Worm (Caenorhabditis elegans) whole organism, L3 larva: ENCODE data around the gene rpb-8.

ENCODE experiments used
- R02D3.7 ChIP-seq: fragments of 150-350 bp; optimal IDR thresholded peaks from 2 replicates; lab custom pipeline; 2014; ENCODE audit warnings: missing biosample characterization, missing genetic modification characterization
- ama-1 ChIP-seq: fragments of 150-350 bp; optimal IDR thresholded peaks from 2 replicates; lab custom pipeline; 2018
- fkh-10 ChIP-seq: sonication (generic microtip); optimal IDR thresholded peaks from 2 replicates; lab custom pipeline; 2017; ENCODE audit warnings: missing biosample characterization, missing genetic modification reagents, missing genetic modification characterization
- fos-1 ChIP-seq: fragments of 150-350 bp; optimal IDR thresholded peaks from 2 replicates; lab custom pipeline; 2014; ENCODE audit warnings: missing biosample characterization, missing genetic modification characterization
- nhr-237 ChIP-seq: fragments of 150-350 bp; optimal IDR thresholded peaks from 2 replicates; lab custom pipeline; 2014; ENCODE audit warnings: missing biosample characterization, missing genetic modification characterization
- nhr-76 ChIP-seq: fragments of 150-350 bp; sonication (generic microtip); optimal IDR thresholded peaks from 5 replicates; lab custom pipeline; 2014; ENCODE audit warnings: missing biosample characterization, missing genetic modification characterization
- ztf-11 ChIP-seq: fragments of 150-350 bp; optimal IDR thresholded peaks from 2 replicates; lab custom pipeline; 2014; ENCODE audit warnings: missing biosample characterization, missing genetic modification characterization
- ztf-4 ChIP-seq: fragments of 150-350 bp; optimal IDR thresholded peaks from 2 replicates; lab custom pipeline; 2014; ENCODE audit warnings: missing biosample characterization, missing genetic modification characterization

DNA sequence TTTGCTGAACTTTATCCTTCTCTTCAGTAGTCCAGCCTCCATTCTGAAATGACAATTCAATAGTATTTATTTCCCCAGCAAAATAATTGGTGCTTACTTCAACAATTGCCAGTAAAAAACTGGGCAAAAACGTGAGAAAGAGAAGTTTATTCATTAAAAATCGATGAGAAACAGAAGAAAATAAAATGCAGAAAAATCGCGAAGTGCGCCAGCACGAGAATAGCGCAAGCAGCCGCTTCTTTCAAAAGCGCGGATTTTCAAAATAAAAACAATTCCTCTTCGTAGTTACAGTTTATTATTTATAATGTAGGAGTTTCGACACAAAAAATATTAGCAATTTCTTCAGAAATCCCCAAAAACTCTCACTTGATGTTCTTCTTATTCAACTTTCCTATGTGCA lies 45.1 kb upstream of the rpb-8 start, which contains the start of gene C27F2.9:
- TF ChIP-seq R02D3.7 (tag; lab: Kevin White, UChicago) (peak; percentile 79), ztf-11 (tag; lab: Kevin White, UChicago) (no peak), ama-1 (lab: Kevin White, UChicago) (peak; percentile 43), ztf-4 (no peak), fos-1 (tag; lab: Kevin White, UChicago) (no peak), nhr-237 (tag; lab: Kevin White, UChicago) (no peak), fkh-10 (GFP tag; lab: Kevin White, UChicago) (peak; percentile 3), nhr-76 (no peak)
